Fruit fly (Drosophila melanogaster) whole organism, embryonic: ENCODE results near the gene Cep290.

Experiments used
- Ada2b ChIP-seq: fragments of 200-800 bp; sonication (Bioruptor generic); IDR thresholded peaks from 2 replicates; pipeline ENCODE4 v1.3.6; 2022; ENCODE audit warnings: missing biosample characterization, missing genetic modification characterization
- CG10274 ChIP-seq: fragments of 200-800 bp; sonication (Bioruptor generic); optimal IDR thresholded peaks from 3 replicates; lab custom pipeline; 2017; ENCODE audit warnings: missing biosample characterization, mild to moderate bottlenecking, missing genetic modification characterization
- CG11247 ChIP-seq: fragments of 200-800 bp; sonication (Bioruptor generic); IDR thresholded peaks from 2 replicates; pipeline ENCODE4 v1.3.6; 2022; ENCODE audit warnings: missing biosample characterization, missing genetic modification characterization
- CG11560 ChIP-seq: fragments of 200-800 bp; sonication (Bioruptor generic); IDR thresholded peaks from 3 replicates; pipeline ENCODE4 v1.3.6; 2022; ENCODE audit warnings: missing biosample characterization, missing genetic modification characterization
- CG12104 ChIP-seq: fragments of 200-800 bp; sonication (Bioruptor generic); optimal IDR thresholded peaks from 3 replicates; lab custom pipeline; 2016; ENCODE audit warnings: missing biosample characterization, missing genetic modification characterization
- CG12219 ChIP-seq: fragments of 200-800 bp; sonication (Bioruptor generic); optimal IDR thresholded peaks from 3 replicates; lab custom pipeline; 2018; ENCODE audit warnings: missing biosample characterization, mild to moderate bottlenecking, missing genetic modification characterization
- CG2129 ChIP-seq: fragments of 200-800 bp; sonication (Bioruptor generic); IDR thresholded peaks from 2 replicates; pipeline ENCODE4 v1.3.6; 2022; ENCODE audit warnings: missing biosample characterization, missing genetic modification characterization; ENCODE audit not compliant: partially characterized antibody
- CG31388 ChIP-seq: fragments of 200-800 bp; sonication (Bioruptor generic); optimal IDR thresholded peaks from 2 replicates; lab custom pipeline; 2016; ENCODE audit warnings: missing biosample characterization, missing genetic modification characterization
- CG34224 ChIP-seq: fragments of 200-800 bp; sonication (Bioruptor generic); IDR thresholded peaks from 3 replicates; pipeline ENCODE4 v1.3.6; 2022; ENCODE audit warnings: missing biosample characterization, missing genetic modification characterization; ENCODE audit not compliant: partially characterized antibody
- CG3995 ChIP-seq: fragments of 200-800 bp; sonication (Bioruptor generic); optimal IDR thresholded peaks from 3 replicates; lab custom pipeline; 2016; ENCODE audit warnings: missing biosample characterization, missing genetic modification characterization
- CG4282 ChIP-seq: fragments of 200-800 bp; sonication (Bioruptor generic); optimal IDR thresholded peaks from 2 replicates; lab custom pipeline; 2016; ENCODE audit warnings: missing biosample characterization, missing genetic modification characterization
- CG6254 ChIP-seq: fragments of 200-800 bp; sonication (Bioruptor generic); optimal IDR thresholded peaks from 3 replicates; lab custom pipeline; 2017; ENCODE audit warnings: mild to moderate bottlenecking, missing biosample characterization, missing genetic modification reagents, missing genetic modification characterization
- CG6683 ChIP-seq: fragments of 200-800 bp; sonication (Bioruptor generic); optimal IDR thresholded peaks from 2 replicates; lab custom pipeline; 2017; ENCODE audit warnings: missing biosample characterization, mild to moderate bottlenecking, missing genetic modification characterization, missing genetic modification reagents
- CG7556 ChIP-seq: fragments of 200-800 bp; sonication (Bioruptor generic); optimal IDR thresholded peaks from 2 replicates; lab custom pipeline; 2017; ENCODE audit warnings: missing biosample characterization, mild to moderate bottlenecking, missing genetic modification characterization
- CG8281 ChIP-seq: fragments of 200-800 bp; sonication (Bioruptor generic); optimal IDR thresholded peaks from 2 replicates; lab custom pipeline; 2018; ENCODE audit warnings: missing biosample characterization, mild to moderate bottlenecking, missing genetic modification characterization, moderate library complexity
- CG9437 ChIP-seq: fragments of 200-800 bp; sonication (Bioruptor generic); optimal IDR thresholded peaks from 2 replicates; lab custom pipeline; 2018; ENCODE audit warnings: missing biosample characterization, mild to moderate bottlenecking, missing genetic modification characterization
- CG9817 ChIP-seq: fragments of 200-800 bp; sonication (Bioruptor generic); optimal IDR thresholded peaks from 2 replicates; lab custom pipeline; 2018; ENCODE audit warnings: missing biosample characterization, mild to moderate bottlenecking, missing genetic modification characterization, moderate library complexity
- D ChIP-seq, 2 experiments: fragments of 200-800 bp in 1 of 2; fragments of >200 bp in 1 of 2; sonication (Bioruptor generic) in 1 of 2; optimal IDR thresholded peaks; 2 replicates in 1 of 2; 3 replicates in 1 of 2; lab custom pipeline; 2017; ENCODE audit warnings: mild to moderate bottlenecking in 1 of 2, missing biosample characterization in 1 of 2, missing genetic modification characterization in 1 of 2, missing genetic modification reagents in 1 of 2
- D19A ChIP-seq: fragments of 200-800 bp; optimal IDR thresholded peaks from 3 replicates; lab custom pipeline; 2019; ENCODE audit warnings: missing biosample characterization, mild to moderate bottlenecking, missing genetic modification characterization, moderate library complexity
- D19B ChIP-seq: fragments of 200-800 bp; sonication (Bioruptor generic); optimal IDR thresholded peaks from 2 replicates; lab custom pipeline; 2017; ENCODE audit warnings: missing biosample characterization, mild to moderate bottlenecking, missing genetic modification characterization
- Deaf1 ChIP-seq: fragments of 200-800 bp; optimal IDR thresholded peaks from 3 replicates; lab custom pipeline; 2019; ENCODE audit warnings: missing biosample characterization, mild to moderate bottlenecking, missing genetic modification characterization, moderate library complexity
- E2f2 ChIP-seq: fragments of 200-800 bp; sonication (Bioruptor generic); IDR thresholded peaks from 2 replicates; pipeline ENCODE4 v1.3.6; 2022; ENCODE audit warnings: missing biosample characterization, missing genetic modification characterization
- Fer3 ChIP-seq: fragments of 200-800 bp; sonication (Bioruptor generic); optimal IDR thresholded peaks from 2 replicates; lab custom pipeline; 2018; ENCODE audit warnings: missing biosample characterization, mild to moderate bottlenecking, missing genetic modification characterization, moderate library complexity
- Gug ChIP-seq: fragments of 200-800 bp; sonication (Bioruptor generic); IDR thresholded peaks from 4 replicates; pipeline ENCODE4 v1.3.6; 2022; ENCODE audit warnings: missing biosample characterization, missing genetic modification characterization
- H2.0 ChIP-seq: fragments of 200-800 bp; sonication (Bioruptor generic); IDR thresholded peaks from 2 replicates; pipeline ENCODE4 v1.3.6; 2022; ENCODE audit warnings: missing biosample characterization, missing genetic modification characterization
- HmgZ ChIP-seq: fragments of 200-800 bp; sonication (Bioruptor generic); optimal IDR thresholded peaks from 2 replicates; lab custom pipeline; 2018; ENCODE audit warnings: missing biosample characterization, mild to moderate bottlenecking, missing genetic modification characterization
- Hmr ChIP-seq: fragments of 200-800 bp; sonication (Bioruptor generic); optimal IDR thresholded peaks from 3 replicates; lab custom pipeline; 2017; ENCODE audit warnings: mild to moderate bottlenecking, missing biosample characterization, missing genetic modification reagents, missing genetic modification characterization
- Med ChIP-seq: fragments of 200-800 bp; sonication (Bioruptor generic); peaks from one replicate; lab custom pipeline; 2016; ENCODE audit warnings: missing biosample characterization, missing genetic modification characterization, mild to moderate bottlenecking, inconsistent platforms, moderate library complexity
- Rx ChIP-seq: fragments of 200-800 bp; sonication (Bioruptor generic); IDR thresholded peaks from 2 replicates; pipeline ENCODE4 v1.3.6; 2022; ENCODE audit warnings: missing biosample characterization, missing genetic modification characterization
- Sry-β ChIP-seq: fragments of 200-800 bp; sonication (Bioruptor generic); optimal IDR thresholded peaks from 2 replicates; lab custom pipeline; 2018; ENCODE audit warnings: missing biosample characterization, mild to moderate bottlenecking, missing genetic modification characterization, moderate library complexity
- Trl ChIP-seq, 3 experiments: fragments of >200 bp in 2 of 3; fragments of 200-800 bp in 1 of 3; sonication (Bioruptor generic) in 1 of 3; optimal IDR thresholded peaks; 2 replicates in 1 of 3; 3 replicates in 2 of 3; lab custom pipeline; 2016 to 2017; ENCODE audit warnings: missing biosample characterization in 1 of 3, missing genetic modification characterization in 1 of 3
- Usf ChIP-seq: fragments of 200-800 bp; sonication (Bioruptor generic); optimal IDR thresholded peaks from 2 replicates; lab custom pipeline; 2017; ENCODE audit warnings: missing genotype, missing biosample characterization, missing genetic modification characterization
- aop ChIP-seq: fragments of 200-800 bp; sonication (Bioruptor generic); IDR thresholded peaks from 2 replicates; pipeline ENCODE4 v1.3.6; 2022; ENCODE audit warnings: missing biosample characterization, missing genetic modification characterization
- ase ChIP-seq: fragments of 200-800 bp; sonication (Bioruptor generic); IDR thresholded peaks from 3 replicates; pipeline ENCODE4 v1.3.6; 2022; ENCODE audit warnings: missing biosample characterization, missing genetic modification characterization
- br ChIP-seq: fragments of >200 bp; optimal IDR thresholded peaks from 2 replicates; lab custom pipeline; 2017
- btn ChIP-seq: fragments of 200-800 bp; sonication (Bioruptor generic); optimal IDR thresholded peaks from 2 replicates; lab custom pipeline; 2016; ENCODE audit warnings: missing biosample characterization, missing genetic modification characterization
- cwo ChIP-seq: fragments of 200-800 bp; sonication (Bioruptor generic); optimal IDR thresholded peaks from 3 replicates; lab custom pipeline; 2017; ENCODE audit warnings: missing biosample characterization, missing genetic modification characterization, mild to moderate bottlenecking, moderate library complexity, missing genetic modification reagents
- danr ChIP-seq: fragments of 200-800 bp; sonication (Bioruptor generic); IDR thresholded peaks from 2 replicates; pipeline ENCODE4 v1.3.6; 2022; ENCODE audit warnings: missing biosample characterization, missing genetic modification characterization
- en ChIP-seq: fragments of 200-800 bp; sonication (Bioruptor generic); optimal IDR thresholded peaks from 2 replicates; lab custom pipeline; 2016; ENCODE audit warnings: missing biosample characterization, missing genetic modification characterization
- fd96Cb ChIP-seq: fragments of 200-800 bp; sonication (Bioruptor generic); optimal IDR thresholded peaks from 2 replicates; lab custom pipeline; 2018; ENCODE audit warnings: missing biosample characterization, mild to moderate bottlenecking, missing genetic modification characterization, moderate library complexity
- fru ChIP-seq: fragments of >200 bp; optimal IDR thresholded peaks from 2 replicates; lab custom pipeline; 2017
- maf-S ChIP-seq: fragments of 200-800 bp; sonication (Bioruptor generic); optimal IDR thresholded peaks from 2 replicates; lab custom pipeline; 2016; ENCODE audit warnings: missing biosample characterization, missing genetic modification characterization
- mld ChIP-seq: fragments of 200-800 bp; sonication (Bioruptor generic); IDR thresholded peaks from 3 replicates; pipeline ENCODE4 v1.3.6; 2022; ENCODE audit warnings: missing biosample characterization, missing genetic modification characterization; ENCODE audit not compliant: partially characterized antibody
- pzg ChIP-seq: fragments of 200-800 bp; sonication (Bioruptor generic); optimal IDR thresholded peaks from 3 replicates; lab custom pipeline; 2018; ENCODE audit warnings: missing biosample characterization, mild to moderate bottlenecking, missing genetic modification characterization, moderate library complexity
- run ChIP-seq: fragments of 200-800 bp; sonication (Bioruptor generic); optimal IDR thresholded peaks from 3 replicates; lab custom pipeline; 2018; ENCODE audit warnings: missing biosample characterization, mild to moderate bottlenecking, missing genetic modification characterization
- slou ChIP-seq: fragments of 200-800 bp; sonication (Bioruptor generic); optimal IDR thresholded peaks from 3 replicates; lab custom pipeline; 2016; ENCODE audit warnings: missing biosample characterization, missing genetic modification characterization
- stwl ChIP-seq: fragments of 200-800 bp; sonication (Bioruptor generic); optimal IDR thresholded peaks from 3 replicates; lab custom pipeline; 2018; ENCODE audit warnings: missing biosample characterization, mild to moderate bottlenecking, missing genetic modification characterization, moderate library complexity
- toy ChIP-seq: fragments of 200-800 bp; sonication (Bioruptor generic); IDR thresholded peaks from 2 replicates; pipeline ENCODE4 v1.3.6; 2022; ENCODE audit warnings: missing biosample characterization, missing genetic modification characterization
- trem ChIP-seq: fragments of 200-800 bp; optimal IDR thresholded peaks from 3 replicates; lab custom pipeline; 2019; ENCODE audit warnings: missing biosample characterization, mild to moderate bottlenecking, missing genetic modification characterization, moderate library complexity
- usp ChIP-seq: fragments of >200 bp; optimal IDR thresholded peaks from 2 replicates; lab custom pipeline; 2017; ENCODE audit warnings: missing biosample characterization, missing genetic modification characterization
- zfh1 ChIP-seq: fragments of 200-800 bp; sonication (Bioruptor generic); IDR thresholded peaks from 3 replicates; pipeline ENCODE4 v1.3.6; 2022; ENCODE audit warnings: missing biosample characterization, missing genetic modification characterization

Gene Cep290

dm6 chr3L:851061-851460 is 7.3 kb downstream of the Cep290 start, which contains the start of gene Dci (continued):
- TF ChIP-seq CG31388, result no peak
- TF ChIP-seq ase (GFP tag; lab: Robert Waterston, UW), result peak; percentile 62
- peak; percentile 98 for TF ChIP-seq CG3995 (GFP tag; lab: Kevin White, UChicago)
- no peak for TF ChIP-seq CG4282 (GFP tag; lab: Kevin White, UChicago)
- no peak for TF ChIP-seq en
- peak; percentile 30 for TF ChIP-seq stwl (tag; lab: Kevin White, UChicago)
- peak; percentile 52 for TF ChIP-seq maf-S (GFP tag; lab: Kevin White, UChicago)
- TF ChIP-seq CG7556, result peak; percentile 38
- peak; percentile 39 for TF ChIP-seq trem (tag; lab: Kevin White, UChicago)
- peak; percentile 59; the same call in 1 of the 2 replicates for TF ChIP-seq danr (GFP tag; lab: Robert Waterston, UW)
- TF ChIP-seq Rx, result peak; percentile 78
- no peak for TF ChIP-seq CG10274 (GFP tag; lab: Kevin White, UChicago)
- TF ChIP-seq CG6683, result no peak
- no peak for TF ChIP-seq D19A (tag; lab: Kevin White, UChicago)
- TF ChIP-seq CG34224, result peak; percentile 89
- peak; percentile 97 for TF ChIP-seq Med (GFP tag; lab: Kevin White, UChicago)
- TF ChIP-seq CG8281, result no peak
- TF ChIP-seq H2.0, result peak; percentile 86
- no peak for TF ChIP-seq Deaf1
- peak; percentile 84 for TF ChIP-seq Ada2b
- TF ChIP-seq CG12104, result peak; percentile 48
- TF ChIP-seq CG11560, result no peak; the same call in 2 of the 3 replicates
- TF ChIP-seq Usf (GFP tag; lab: Kevin White, UChicago), result peak; percentile 31
- TF ChIP-seq D19B (GFP tag; lab: Kevin White, UChicago), result no peak
- no peak for TF ChIP-seq D (optimal IDR thresholded peaks at IDR 0.05; lab: Kevin White, UChicago)
- TF ChIP-seq D (GFP tag; optimal IDR thresholded peaks at IDR 0.05; lab: Kevin White, UChicago), result peak; percentile 60
- TF ChIP-seq CG9817 (tag; lab: Kevin White, UChicago), result peak; percentile 72
- TF ChIP-seq mld, result no peak; the same call in 2 of the 3 replicates
- no peak for TF ChIP-seq CG12219 (GFP tag; lab: Kevin White, UChicago)
- TF ChIP-seq CG9437 (GFP tag; lab: Kevin White, UChicago), result peak; percentile 19
- peak; percentile 54; the same call in 2 of the 3 replicates for TF ChIP-seq zfh1 (GFP tag; lab: Robert Waterston, UW)
- no peak for TF ChIP-seq usp
- TF ChIP-seq Trl (optimal IDR thresholded peaks at IDR 0.05; lab: Kevin White, UChicago), result no peak
- TF ChIP-seq Trl (GFP tag; optimal IDR thresholded peaks at IDR 0.05; lab: Kevin White, UChicago), result peak; percentile 73
- TF ChIP-seq Fer3 (tag; lab: Kevin White, UChicago), result no peak
- no peak for TF ChIP-seq CG6254 (GFP tag; lab: Kevin White, UChicago)
- peak; percentile 96 for TF ChIP-seq E2f2 (GFP tag; lab: Robert Waterston, UW)
- TF ChIP-seq slou (GFP tag; lab: Kevin White, UChicago), result peak; percentile 57
- no peak for TF ChIP-seq Sry-β (GFP tag; lab: Kevin White, UChicago)
- peak; percentile 41; the same call in 2 of the 4 replicates for TF ChIP-seq Gug (GFP tag; lab: Robert Waterston, UW)
- TF ChIP-seq CG2129, result peak; percentile 82
- TF ChIP-seq fd96Cb, result peak; percentile 7
- TF ChIP-seq br (lab: Kevin White, UChicago), result no peak
- no peak for TF ChIP-seq aop
- no peak for TF ChIP-seq btn (GFP tag; lab: Kevin White, UChicago)
- TF ChIP-seq CG11247 (GFP tag; lab: Robert Waterston, UW), result peak; percentile 75
- TF ChIP-seq toy (GFP tag; lab: Robert Waterston, UW), result no peak
- no peak for TF ChIP-seq fru (lab: Kevin White, UChicago)
- peak; percentile 64 for TF ChIP-seq Hmr (GFP tag; lab: Kevin White, UChicago)
- TF ChIP-seq pzg (GFP tag; lab: Kevin White, UChicago), result peak; percentile 59
- TF ChIP-seq run (tag; lab: Kevin White, UChicago), result no peak
- TF ChIP-seq cwo (GFP tag; lab: Kevin White, UChicago), result no peak
- peak; percentile 77 for TF ChIP-seq HmgZ (tag; lab: Kevin White, UChicago)
